Worm (Caenorhabditis elegans): Measurements from ENCODE around the gene ugt-56.

DNA sequence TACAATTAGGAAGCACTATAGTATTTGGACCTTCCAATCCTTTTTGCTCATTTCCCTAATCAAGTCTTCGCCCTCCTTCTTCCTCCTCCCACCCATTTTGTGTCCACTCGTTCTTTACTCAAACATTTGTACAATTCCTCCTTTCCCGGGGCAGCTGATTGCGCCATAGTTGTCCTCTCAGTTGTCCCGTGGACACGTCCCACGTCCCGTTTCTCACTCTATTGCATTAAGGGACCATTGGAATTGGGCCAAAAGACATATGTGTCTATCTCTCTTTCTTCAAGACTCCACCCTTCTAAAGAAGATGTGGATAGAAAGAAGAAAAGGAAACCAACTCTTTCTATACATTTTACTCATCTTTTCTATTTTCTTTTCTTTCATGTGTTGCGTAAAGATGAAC, 47.7 kb upstream of the ugt-56 start:
- TF ChIP-seq ztf-23 (GFP tag; IDR thresholded peaks at IDR 0.05): no peak
- no peak for TF ChIP-seq tab-1 (GFP tag; IDR thresholded peaks at IDR 0.05)
